Worm (Caenorhabditis elegans): ENCODE data around the gene Y17G7B.20.

ce11 chrII:11968275-11968674 is 11.4 kb downstream of the Y17G7B.20 start, which contains the start of gene mex-1:
- TF ChIP-seq lir-1 (GFP tag; conservative IDR thresholded peaks at IDR 0.05) (peak; percentile 66; the same call in 1 of the 2 replicates), xnd-1 (tag; optimal IDR thresholded peaks at IDR 0.05) (peak; percentile 100), pha-4 (tag; optimal IDR thresholded peaks at IDR 0.05) (no peak), sptf-2 (GFP tag; optimal IDR thresholded peaks at IDR 0.05) (no peak), madf-8 (GFP tag; conservative IDR thresholded peaks at IDR 0.05) (peak; percentile 98), unc-62 (GFP tag; optimal IDR thresholded peaks at IDR 0.05) (no peak), F33H1.4 (GFP tag; IDR thresholded peaks at IDR 0.05) (peak; percentile 100)
